Fruit fly (Drosophila melanogaster): Measurements from ENCODE around the gene CG15602.

dm6 chrX:15788235-15789187, 10.7 kb upstream of the CG15602 start, which contains the start of gene Rhp:
- TF ChIP-seq ey (GFP tag; optimal IDR thresholded peaks at IDR 0.05), result no peak
- TF ChIP-seq Vsx2 (GFP tag; optimal IDR thresholded peaks at IDR 0.05; ENCODE audit: partially characterized antibody), result no peak
- no peak for TF ChIP-seq tai (GFP tag; optimal IDR thresholded peaks at IDR 0.05)
- no peak for TF ChIP-seq CrebA (GFP tag; optimal IDR thresholded peaks at IDR 0.05; ENCODE audit: borderline replicate concordance)
- no peak for TF ChIP-seq br (GFP tag; optimal IDR thresholded peaks at IDR 0.05)
- TF ChIP-seq psq (GFP tag; optimal IDR thresholded peaks at IDR 0.05), result peak; percentile 15
- TF ChIP-seq Abd-B (GFP tag; optimal IDR thresholded peaks at IDR 0.05), result no peak
- no peak for TF ChIP-seq lola (GFP tag; optimal IDR thresholded peaks at IDR 0.05)
- no peak for TF ChIP-seq Hr78 (GFP tag; optimal IDR thresholded peaks at IDR 0.05)
- peak; percentile 70 for TF ChIP-seq Sp1 (GFP tag; optimal IDR thresholded peaks at IDR 0.05)
- no peak for TF ChIP-seq dl (GFP tag; optimal IDR thresholded peaks at IDR 0.05; ENCODE audit: insufficient read depth in 1 of 2, partially characterized antibody in 2 of 2)
- peak; percentile 34 for TF ChIP-seq sage (GFP tag; optimal IDR thresholded peaks at IDR 0.05)
- TF ChIP-seq Myc (optimal IDR thresholded peaks at IDR 0.05), result no peak
- no peak for TF ChIP-seq N (GFP tag; optimal IDR thresholded peaks at IDR 0.05)
